Fruit fly (Drosophila melanogaster) whole organism, prepupa: ENCODE data around the gene CG14657.

Experiments used
- CG10631 ChIP-seq: fragments of 200-800 bp; sonication (Bioruptor generic); optimal IDR thresholded peaks from 2 replicates; lab custom pipeline; 2016; ENCODE audit warnings: missing biosample characterization, missing genetic modification characterization
- CG11762 ChIP-seq: fragments of 200-800 bp; sonication (Bioruptor generic); optimal IDR thresholded peaks from 3 replicates; lab custom pipeline; 2016; ENCODE audit warnings: missing biosample characterization, missing genetic modification characterization; ENCODE audit not compliant: insufficient read depth
- CG11902 ChIP-seq: fragments of 200-800 bp; sonication (Bioruptor generic); optimal IDR thresholded peaks from 3 replicates; lab custom pipeline; 2016; ENCODE audit warnings: missing biosample characterization, missing genetic modification characterization
- CG15336 ChIP-seq: fragments of 200-800 bp; sonication (Bioruptor generic); IDR thresholded peaks from 2 replicates; pipeline ENCODE4 v1.3.6; 2022; ENCODE audit warnings: missing biosample characterization, missing genetic modification characterization
- CG1621 ChIP-seq: fragments of 200-800 bp; sonication (Bioruptor generic); optimal IDR thresholded peaks from 3 replicates; lab custom pipeline; 2018; ENCODE audit warnings: missing biosample characterization, mild to moderate bottlenecking, missing genetic modification characterization
- CG32006 ChIP-seq: fragments of 200-800 bp; sonication (Bioruptor generic); optimal IDR thresholded peaks from 3 replicates; lab custom pipeline; 2017; ENCODE audit warnings: missing biosample characterization, mild to moderate bottlenecking, missing genetic modification characterization
- CG34406 ChIP-seq: fragments of 200-800 bp; sonication (Bioruptor generic); optimal IDR thresholded peaks from 3 replicates; lab custom pipeline; 2016; ENCODE audit warnings: missing biosample characterization, missing genetic modification characterization
- CG6808 ChIP-seq: fragments of 200-800 bp; sonication (Bioruptor generic); optimal IDR thresholded peaks from 3 replicates; lab custom pipeline; 2017; ENCODE audit warnings: missing biosample characterization, missing genetic modification characterization, mild to moderate bottlenecking, moderate library complexity, missing genetic modification reagents
- CG6854 ChIP-seq: fragments of 200-800 bp; sonication (Bioruptor generic); optimal IDR thresholded peaks from 2 replicates; lab custom pipeline; 2017; ENCODE audit warnings: missing biosample characterization, mild to moderate bottlenecking, missing genetic modification characterization
- CG9139 ChIP-seq: fragments of 200-800 bp; sonication (Bioruptor generic); optimal IDR thresholded peaks from 3 replicates; lab custom pipeline; 2017; ENCODE audit warnings: missing biosample characterization, mild to moderate bottlenecking, missing genetic modification characterization
- Eip75B ChIP-seq: fragments of 200-800 bp; sonication (Bioruptor generic); optimal IDR thresholded peaks from 3 replicates; lab custom pipeline; 2016; ENCODE audit warnings: missing biosample characterization, missing genetic modification characterization
- Eip78C ChIP-seq: fragments of 200-800 bp; sonication (Bioruptor generic); peaks from one replicate; lab custom pipeline; 2016; ENCODE audit warnings: missing biosample characterization, missing genetic modification characterization
- Ets21C ChIP-seq: fragments of 200-800 bp; sonication (Bioruptor generic); optimal IDR thresholded peaks from 3 replicates; lab custom pipeline; 2016; ENCODE audit warnings: missing biosample characterization, missing genetic modification characterization
- Lpt ChIP-seq: fragments of 200-800 bp; sonication (Bioruptor generic); optimal IDR thresholded peaks from 3 replicates; lab custom pipeline; 2016; ENCODE audit warnings: missing biosample characterization, missing genetic modification characterization
- OdsH ChIP-seq: fragments of 200-800 bp; sonication (Bioruptor generic); optimal IDR thresholded peaks from 3 replicates; lab custom pipeline; 2016; ENCODE audit warnings: missing biosample characterization, missing genetic modification characterization
- Sox15 ChIP-seq: fragments of 200-800 bp; sonication (Bioruptor generic); optimal IDR thresholded peaks from 3 replicates; lab custom pipeline; 2016; ENCODE audit warnings: missing biosample characterization, missing genetic modification characterization
- achi ChIP-seq: fragments of 200-800 bp; sonication (Bioruptor generic); optimal IDR thresholded peaks from 3 replicates; lab custom pipeline; 2016; ENCODE audit warnings: missing biosample characterization, missing genetic modification characterization
- dac ChIP-seq: fragments of 200-800 bp; sonication (Bioruptor generic); optimal IDR thresholded peaks from 2 replicates; lab custom pipeline; 2017; ENCODE audit warnings: missing biosample characterization, mild to moderate bottlenecking, missing genetic modification characterization
- eg ChIP-seq: fragments of 200-800 bp; sonication (Bioruptor generic); IDR thresholded peaks from 3 replicates; pipeline ENCODE4 v1.3.6; 2022; ENCODE audit warnings: missing biosample characterization, missing genetic modification characterization
- fkh ChIP-seq: fragments of 200-800 bp; sonication (Bioruptor generic); optimal IDR thresholded peaks from 3 replicates; lab custom pipeline; 2017; ENCODE audit warnings: missing biosample characterization, mild to moderate bottlenecking, missing genetic modification characterization, moderate library complexity
- lz ChIP-seq: fragments of 200-800 bp; sonication (Bioruptor generic); optimal IDR thresholded peaks from 3 replicates; lab custom pipeline; 2016; ENCODE audit warnings: missing biosample characterization, missing genetic modification characterization
- ss ChIP-seq, 2 experiments: fragments of 200-800 bp; sonication (Bioruptor generic); optimal IDR thresholded peaks; 2 replicates in 1 of 2; 3 replicates in 1 of 2; lab custom pipeline; 2017 to 2018; ENCODE audit warnings: mild to moderate bottlenecking in 2 of 2, missing biosample characterization in 2 of 2, missing genetic modification characterization in 2 of 2, moderate library complexity in 1 of 2
- svp ChIP-seq: fragments of 200-800 bp; sonication (Bioruptor generic); peaks from one replicate; lab custom pipeline; 2016; ENCODE audit warnings: missing biosample characterization, missing genetic modification characterization
- topi ChIP-seq: fragments of 200-800 bp; sonication (Bioruptor generic); optimal IDR thresholded peaks from 3 replicates; lab custom pipeline; 2016; ENCODE audit warnings: missing biosample characterization, missing genetic modification characterization

The CG14657 gene

DNA sequence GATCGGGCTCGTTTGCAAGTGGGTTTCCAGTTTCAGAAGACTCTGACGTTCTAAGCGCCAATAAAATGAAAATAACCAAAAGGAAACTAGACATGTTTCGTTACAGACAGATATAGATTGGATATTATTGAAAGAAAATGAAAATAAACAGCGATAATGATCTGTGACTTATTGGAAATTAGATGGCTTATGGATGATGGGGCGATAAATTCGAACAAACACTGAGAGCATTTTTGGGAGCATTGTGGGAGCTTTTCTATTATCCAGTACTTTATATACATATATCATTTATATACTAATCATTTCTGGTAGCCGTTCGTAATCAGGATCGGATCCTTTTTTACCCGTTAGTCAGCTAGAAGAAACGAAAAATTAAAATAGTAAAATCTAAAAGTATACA is 46.3 kb downstream of the CG14657 start, which contains the start of gene CG44088:
TSS of gene CG44088 (minus strand) at position 101 of the 400 bp plus-strand sequence.
- TF ChIP-seq achi (GFP tag; lab: Kevin White, UChicago) (no peak), CG11902 (GFP tag; lab: Kevin White, UChicago) (no peak), CG6854 (GFP tag; lab: Kevin White, UChicago) (no peak), CG10631 (no peak), Lpt (GFP tag; lab: Kevin White, UChicago) (no peak), Eip78C (GFP tag; lab: Kevin White, UChicago) (no peak), Ets21C (GFP tag; lab: Kevin White, UChicago) (no peak), Sox15 (GFP tag; lab: Kevin White, UChicago) (no peak), lz (GFP tag; lab: Kevin White, UChicago) (no peak), svp (GFP tag; lab: Kevin White, UChicago) (no peak), dac (GFP tag; lab: Kevin White, UChicago) (no peak), OdsH (GFP tag; lab: Kevin White, UChicago) (no peak), CG34406 (GFP tag; lab: Kevin White, UChicago) (no peak), topi (GFP tag; lab: Kevin White, UChicago) (no peak)

dm6 chr3R:4773097-4773496 is 48.1 kb downstream of the CG14657 start, which contains the start of gene CG44098:
CG44098 (minus strand) TSS chr3R:4773197.
- peak; percentile 48 for TF ChIP-seq fkh (GFP tag; lab: Kevin White, UChicago)
- no peak for TF ChIP-seq Ets21C (GFP tag; lab: Kevin White, UChicago)

dm6 chr3R:4771319-4771718 is 49.9 kb downstream of the CG14657 start:
- no peak for TF ChIP-seq CG11762 (GFP tag; lab: Kevin White, UChicago)
- TF ChIP-seq Eip78C (GFP tag; lab: Kevin White, UChicago) = peak; percentile 37
- TF ChIP-seq, all 60 proteins: peak for 1

DNA sequence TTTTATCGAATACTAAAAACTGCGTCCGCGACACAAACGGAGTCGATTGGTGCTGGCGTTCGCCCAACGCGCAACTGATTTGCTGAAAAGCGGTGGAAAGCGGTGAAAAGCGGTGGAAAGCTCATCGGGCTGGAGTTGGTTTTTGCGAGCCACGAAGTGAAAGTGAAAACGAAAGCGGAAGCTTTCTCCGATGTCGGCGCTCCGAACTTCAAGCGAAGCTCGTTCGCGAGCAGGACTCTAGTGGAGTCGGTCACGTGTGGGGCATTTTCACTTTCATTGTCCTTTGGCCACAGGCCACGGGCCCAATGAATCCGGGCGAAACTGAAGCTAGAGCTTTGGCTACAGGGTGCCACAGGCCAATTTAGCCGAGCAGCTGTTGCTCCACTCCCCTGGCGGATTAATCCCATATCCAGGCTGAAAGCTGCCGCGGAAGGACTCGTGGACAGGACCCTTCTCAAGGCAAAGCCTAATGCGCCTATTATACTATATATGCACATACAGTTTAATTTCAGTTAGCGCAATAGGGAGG is 52.5 kb downstream of the CG14657 start:
- TF ChIP-seq CG1621 (no peak), CG9139 (GFP tag; lab: Kevin White, UChicago) (peak; percentile 19), Sox15 (GFP tag; lab: Kevin White, UChicago) (no peak), ss (GFP tag; optimal IDR thresholded peaks at IDR 0.05; lab: Kevin White, UChicago) (peak in 1 of 2 experiments; percentile 39), Eip75B (peak; percentile 35), CG15336 (peak; percentile 16; the same call in 1 of the 2 replicates), eg (GFP tag; lab: Robert Waterston, UW) (peak; percentile 41; the same call in 1 of the 3 replicates), fkh (GFP tag; lab: Kevin White, UChicago) (no peak), Eip78C (GFP tag; lab: Kevin White, UChicago) (peak; percentile 15), dac (GFP tag; lab: Kevin White, UChicago) (peak; percentile 5), CG6808 (GFP tag; lab: Kevin White, UChicago) (peak; percentile 18), CG32006 (GFP tag; lab: Kevin White, UChicago) (peak; percentile 10)
- TF ChIP-seq, all 60 proteins: peak for 9
